Fruit fly (Drosophila melanogaster) whole organism, embryonic: ENCODE data around the gene tipE.
A peak's percentile ranks its signal among the peaks of the same experiment; 100 is the strongest.

Source experiments
- ATbp ChIP-seq: fragments of 200-800 bp; sonication (Bioruptor generic); optimal IDR thresholded peaks from 2 replicates; lab custom pipeline; 2017; ENCODE audit warnings: missing biosample characterization, mild to moderate bottlenecking, missing genetic modification characterization, missing genetic modification reagents
- CG1024 ChIP-seq: fragments of 200-800 bp; sonication (Bioruptor generic); IDR thresholded peaks from 2 replicates; pipeline ENCODE4 v1.3.6; 2022; ENCODE audit warnings: missing biosample characterization, missing genetic modification characterization
- CG10979 ChIP-seq: fragments of 200-800 bp; sonication (Bioruptor generic); optimal IDR thresholded peaks from 2 replicates; lab custom pipeline; 2018; ENCODE audit warnings: missing biosample characterization, mild to moderate bottlenecking, missing genetic modification characterization, moderate library complexity
- CG12104 ChIP-seq: fragments of 200-800 bp; sonication (Bioruptor generic); optimal IDR thresholded peaks from 3 replicates; lab custom pipeline; 2016; ENCODE audit warnings: missing biosample characterization, missing genetic modification characterization
- CG12299 ChIP-seq: fragments of 200-800 bp; sonication (Bioruptor generic); optimal IDR thresholded peaks from 2 replicates; lab custom pipeline; 2018; ENCODE audit warnings: missing biosample characterization, mild to moderate bottlenecking, missing genetic modification characterization
- CG12942 ChIP-seq: fragments of 200-800 bp; sonication (Bioruptor generic); optimal IDR thresholded peaks from 3 replicates; lab custom pipeline; 2016; ENCODE audit warnings: missing biosample characterization, missing genetic modification characterization
- CG14667 ChIP-seq: fragments of 200-800 bp; sonication (Bioruptor generic); IDR thresholded peaks from 2 replicates; pipeline ENCODE4 v1.3.6; 2022; ENCODE audit warnings: missing biosample characterization, missing genetic modification characterization
- CG14710 ChIP-seq: fragments of 200-800 bp; sonication (Bioruptor generic); optimal IDR thresholded peaks from 3 replicates; lab custom pipeline; 2019; ENCODE audit warnings: missing biosample characterization, mild to moderate bottlenecking, missing genetic modification characterization, moderate library complexity
- CG15696 ChIP-seq: fragments of 200-800 bp; sonication (Bioruptor generic); optimal IDR thresholded peaks from 2 replicates; lab custom pipeline; 2019; ENCODE audit warnings: missing biosample characterization, mild to moderate bottlenecking, missing genetic modification characterization, moderate library complexity
- CG1603 ChIP-seq: fragments of 200-800 bp; sonication (Bioruptor generic); optimal IDR thresholded peaks from 2 replicates; lab custom pipeline; 2019; ENCODE audit warnings: missing biosample characterization, mild to moderate bottlenecking, missing genetic modification characterization, moderate library complexity
- CG32772 ChIP-seq: fragments of 200-800 bp; sonication (Bioruptor generic); IDR thresholded peaks from 2 replicates; pipeline ENCODE4 v1.3.6; 2022; ENCODE audit warnings: missing biosample characterization, missing genetic modification characterization
- CG34422 ChIP-seq: fragments of 200-800 bp; sonication (Bioruptor generic); IDR thresholded peaks from 3 replicates; pipeline ENCODE4 v1.3.6; 2022; ENCODE audit warnings: missing biosample characterization, missing genetic modification characterization
- CG3847 ChIP-seq: fragments of 200-800 bp; sonication (Bioruptor generic); IDR thresholded peaks from 2 replicates; pipeline ENCODE4 v1.3.6; 2022; ENCODE audit warnings: missing biosample characterization, missing genetic modification characterization
- CG4282 ChIP-seq: fragments of 200-800 bp; sonication (Bioruptor generic); optimal IDR thresholded peaks from 2 replicates; lab custom pipeline; 2016; ENCODE audit warnings: missing biosample characterization, missing genetic modification characterization
- CG4707 ChIP-seq: fragments of 200-800 bp; sonication (Bioruptor generic); optimal IDR thresholded peaks from 2 replicates; lab custom pipeline; 2018; ENCODE audit warnings: missing biosample characterization, mild to moderate bottlenecking, missing genetic modification characterization, moderate library complexity
- CG6272 ChIP-seq: fragments of 200-800 bp; sonication (Bioruptor generic); IDR thresholded peaks from 2 replicates; pipeline ENCODE4 v1.3.6; 2022; ENCODE audit warnings: missing biosample characterization, missing genetic modification characterization
- CG7928 ChIP-seq: fragments of 200-800 bp; sonication (Bioruptor generic); optimal IDR thresholded peaks from 2 replicates; lab custom pipeline; 2017; ENCODE audit warnings: missing biosample characterization, mild to moderate bottlenecking, missing genetic modification characterization
- CG8290 ChIP-seq, 3 experiments: fragments of 200-800 bp; sonication (Bioruptor generic); optimal IDR thresholded peaks; 2 replicates each; lab custom pipeline; 2016 to 2019; ENCODE audit warnings: missing biosample characterization in 3 of 3, missing genetic modification characterization in 3 of 3, mild to moderate bottlenecking in 2 of 3, moderate library complexity in 1 of 3
- CG8944 ChIP-seq: fragments of 200-800 bp; sonication (Bioruptor generic); optimal IDR thresholded peaks from 3 replicates; lab custom pipeline; 2016; ENCODE audit warnings: missing biosample characterization, missing genetic modification characterization
- CG9817 ChIP-seq: fragments of 200-800 bp; sonication (Bioruptor generic); optimal IDR thresholded peaks from 2 replicates; lab custom pipeline; 2018; ENCODE audit warnings: missing biosample characterization, mild to moderate bottlenecking, missing genetic modification characterization, moderate library complexity
- CG9932 ChIP-seq: fragments of 200-800 bp; sonication (Bioruptor generic); IDR thresholded peaks from 2 replicates; pipeline ENCODE4 v1.3.6; 2022; ENCODE audit warnings: missing biosample characterization, missing genetic modification characterization
- CoRest ChIP-seq: fragments of 200-800 bp; sonication (Bioruptor generic); optimal IDR thresholded peaks from 3 replicates; lab custom pipeline; 2018; ENCODE audit warnings: missing biosample characterization, mild to moderate bottlenecking, missing genetic modification characterization, moderate library complexity
- Doc2 ChIP-seq: fragments of 200-800 bp; sonication (Bioruptor generic); IDR thresholded peaks from 2 replicates; pipeline ENCODE4 v1.3.6; 2022; ENCODE audit warnings: missing biosample characterization, missing genetic modification characterization
- Fer3 ChIP-seq: fragments of 200-800 bp; sonication (Bioruptor generic); optimal IDR thresholded peaks from 2 replicates; lab custom pipeline; 2018; ENCODE audit warnings: missing biosample characterization, mild to moderate bottlenecking, missing genetic modification characterization, moderate library complexity
- Gsc ChIP-seq: fragments of 200-800 bp; sonication (Bioruptor generic); IDR thresholded peaks from 2 replicates; pipeline ENCODE4 v1.3.6; 2022; ENCODE audit warnings: missing biosample characterization, missing genetic modification characterization
- Hsf ChIP-seq: fragments of 200-800 bp; sonication (Bioruptor generic); optimal IDR thresholded peaks from 3 replicates; lab custom pipeline; 2016; ENCODE audit warnings: missing biosample characterization, missing genetic modification characterization
- Kr ChIP-seq: fragments of 200-800 bp; sonication (Bioruptor generic); optimal IDR thresholded peaks from 2 replicates; lab custom pipeline; 2017; ENCODE audit warnings: missing biosample characterization, mild to moderate bottlenecking, missing genetic modification characterization
- Myb ChIP-seq: fragments of 200-800 bp; sonication (Bioruptor generic); optimal IDR thresholded peaks from 2 replicates; lab custom pipeline; 2016; ENCODE audit warnings: missing biosample characterization, missing genetic modification characterization
- NFAT ChIP-seq: fragments of 200-800 bp; sonication (Bioruptor generic); IDR thresholded peaks from 2 replicates; pipeline ENCODE4 v1.3.6; 2022; ENCODE audit warnings: missing biosample characterization, missing genetic modification characterization
- Xbp1 ChIP-seq: fragments of 200-800 bp; sonication (Bioruptor generic); optimal IDR thresholded peaks from 3 replicates; lab custom pipeline; 2016; ENCODE audit warnings: missing biosample characterization, mild to moderate bottlenecking, missing genetic modification characterization
- bsh ChIP-seq, 2 experiments: fragments of 200-800 bp; sonication (Bioruptor generic); optimal IDR thresholded peaks; 2 replicates each; lab custom pipeline; 2017 to 2018; ENCODE audit warnings: mild to moderate bottlenecking in 2 of 2, missing biosample characterization in 2 of 2, missing genetic modification characterization in 2 of 2, moderate library complexity in 1 of 2
- chif ChIP-seq, 2 experiments: fragments of 200-800 bp; sonication (Bioruptor generic); optimal IDR thresholded peaks; 3 replicates each; lab custom pipeline; 2016; ENCODE audit warnings: missing biosample characterization in 2 of 2, missing genetic modification characterization in 2 of 2
- dm ChIP-seq: fragments of 200-800 bp; sonication (Bioruptor generic); optimal IDR thresholded peaks from 3 replicates; lab custom pipeline; 2016; ENCODE audit warnings: missing biosample characterization, missing genetic modification characterization
- dpn ChIP-seq, 2 experiments: fragments of 200-800 bp; sonication (Bioruptor generic); optimal IDR thresholded peaks; 3 replicates each; lab custom pipeline; 2016; ENCODE audit warnings: missing biosample characterization in 2 of 2, missing genetic modification characterization in 2 of 2
- ewg ChIP-seq: fragments of 200-800 bp; sonication (Bioruptor generic); optimal IDR thresholded peaks from 3 replicates; lab custom pipeline; 2017; ENCODE audit warnings: mild to moderate bottlenecking, missing biosample characterization, missing genetic modification reagents, missing genetic modification characterization
- gce ChIP-seq: fragments of 200-800 bp; sonication (Bioruptor generic); IDR thresholded peaks from 3 replicates; pipeline ENCODE4 v1.3.6; 2022; ENCODE audit warnings: missing biosample characterization, missing genetic modification characterization
- gem ChIP-seq: fragments of 200-800 bp; sonication (Bioruptor generic); optimal IDR thresholded peaks from 2 replicates; lab custom pipeline; 2019; ENCODE audit warnings: missing biosample characterization, mild to moderate bottlenecking, missing genetic modification characterization, moderate library complexity
- nerfin-1 ChIP-seq: fragments of 200-800 bp; sonication (Bioruptor generic); optimal IDR thresholded peaks from 3 replicates; lab custom pipeline; 2019; ENCODE audit warnings: missing biosample characterization, mild to moderate bottlenecking, missing genetic modification characterization, moderate library complexity
- pzg ChIP-seq: fragments of 200-800 bp; sonication (Bioruptor generic); optimal IDR thresholded peaks from 3 replicates; lab custom pipeline; 2018; ENCODE audit warnings: missing biosample characterization, mild to moderate bottlenecking, missing genetic modification characterization, moderate library complexity
- ranshi ChIP-seq: fragments of 200-800 bp; sonication (Bioruptor generic); IDR thresholded peaks from 2 replicates; pipeline ENCODE4 v1.3.6; 2022; ENCODE audit warnings: missing biosample characterization, missing genetic modification characterization
- slbo ChIP-seq: fragments of 200-800 bp; sonication (Bioruptor generic); IDR thresholded peaks from 2 replicates; pipeline ENCODE4 v1.3.6; 2022; ENCODE audit warnings: missing biosample characterization, missing genetic modification characterization
- sqz ChIP-seq: fragments of 200-800 bp; sonication (Bioruptor generic); optimal IDR thresholded peaks from 3 replicates; lab custom pipeline; 2018; ENCODE audit warnings: missing biosample characterization, mild to moderate bottlenecking, missing genetic modification characterization
- tin ChIP-seq: fragments of 200-800 bp; sonication (Bioruptor generic); optimal IDR thresholded peaks from 3 replicates; lab custom pipeline; 2016; ENCODE audit warnings: missing biosample characterization, missing genetic modification characterization
- trem ChIP-seq: fragments of 200-800 bp; optimal IDR thresholded peaks from 3 replicates; lab custom pipeline; 2019; ENCODE audit warnings: missing biosample characterization, mild to moderate bottlenecking, missing genetic modification characterization, moderate library complexity
- vvl ChIP-seq: fragments of 200-800 bp; sonication (Bioruptor generic); IDR thresholded peaks from 2 replicates; pipeline ENCODE4 v1.3.6; 2022; ENCODE audit warnings: missing biosample characterization, missing genetic modification characterization
- z ChIP-seq: fragments of 200-800 bp; sonication (Bioruptor generic); IDR thresholded peaks from 3 replicates; pipeline ENCODE4 v1.3.6; 2022; ENCODE audit warnings: missing biosample characterization, missing genetic modification characterization

The tipE gene

DNA sequence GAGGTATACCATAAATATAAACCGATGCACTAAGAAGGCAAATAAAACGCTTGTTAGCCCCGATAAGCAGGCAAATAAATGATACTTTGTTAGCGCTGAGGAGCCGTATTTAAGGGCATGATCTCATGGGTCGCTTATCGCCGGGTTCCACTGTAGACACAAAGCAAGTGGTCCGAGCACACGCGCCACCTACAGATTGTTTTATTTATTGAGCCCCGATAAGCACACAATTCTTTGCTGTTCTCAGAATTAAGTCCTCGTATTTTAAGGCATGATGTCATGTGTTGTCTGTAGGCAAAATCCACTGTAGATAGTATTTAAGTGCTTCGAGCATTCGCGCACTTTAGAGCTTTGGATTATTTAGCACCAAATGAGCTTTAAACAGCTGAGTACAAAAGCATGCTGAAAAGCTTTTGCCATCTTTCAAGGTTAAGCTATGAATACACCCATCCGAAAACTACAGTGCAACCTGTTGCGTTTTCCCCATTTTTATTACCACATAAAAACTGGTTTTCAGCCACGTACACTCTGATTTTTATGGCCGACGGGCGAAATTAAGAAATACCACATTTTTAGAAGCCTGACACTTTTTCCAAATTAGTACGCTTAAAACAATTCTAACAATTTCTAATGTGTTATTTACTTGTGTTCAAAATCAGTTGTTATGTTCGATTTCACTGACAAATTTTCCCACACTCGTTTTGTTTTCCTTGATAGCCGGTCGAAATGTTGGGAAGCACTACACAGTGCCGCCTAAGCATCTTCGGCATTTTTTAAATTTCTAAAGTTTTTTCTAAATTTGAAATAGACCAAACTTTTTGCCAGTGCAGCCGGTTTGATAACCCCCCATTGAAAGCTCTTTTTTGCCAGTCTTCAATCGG, 51.4 kb downstream of the tipE start, which contains the start of gene Sqor (continued):
- TF ChIP-seq Hsf (GFP tag; lab: Kevin White, UChicago), result peak; percentile 89

DNA sequence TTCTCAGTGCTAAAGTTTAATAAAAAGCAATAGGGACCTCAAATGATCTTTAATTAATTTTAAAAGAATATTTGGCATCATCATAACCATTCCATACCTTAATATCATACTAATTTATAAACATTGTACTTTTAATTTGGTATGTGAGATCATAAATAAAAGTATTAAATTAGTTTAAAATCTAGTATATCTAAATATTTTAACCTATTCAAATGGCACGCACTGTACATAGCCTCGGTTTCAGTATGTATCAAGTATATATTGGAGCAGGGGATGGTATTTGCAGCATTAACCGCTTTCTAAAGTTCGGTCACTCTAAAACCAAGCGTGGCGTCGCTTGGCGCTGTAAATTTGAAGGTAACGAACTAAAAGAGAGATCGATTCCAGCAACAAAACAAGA, 54.1 kb downstream of the tipE start, which contains the start of gene pav:
TSS of gene pav (plus strand) at position 307 of the 400 bp plus-strand sequence.
- TF ChIP-seq trem (peak; percentile 61), CG1024 (GFP tag; lab: Robert Waterston, UW) (0 out of 2 replicates have a peak, but pooled peaks have one; percentile 18), gem (tag; lab: Kevin White, UChicago) (no peak), bsh (GFP tag; optimal IDR thresholded peaks at IDR 0.05; lab: Kevin White, UChicago) (peak in 1 of 2 experiments; percentile 41), CoRest (tag; lab: Kevin White, UChicago) (peak; percentile 70), ewg (GFP tag; lab: Kevin White, UChicago) (no peak), Myb (GFP tag; lab: Kevin White, UChicago) (peak; percentile 39), slbo (GFP tag; lab: Robert Waterston, UW) (peak; percentile 40; the same call in 1 of the 2 replicates), CG14667 (GFP tag; lab: Robert Waterston, UW) (peak; percentile 4; the same call in 1 of the 2 replicates), CG1603 (tag; lab: Kevin White, UChicago) (no peak), sqz (GFP tag; lab: Kevin White, UChicago) (no peak), CG4707 (no peak), CG9932 (GFP tag; lab: Robert Waterston, UW) (peak; percentile 53), CG14710 (peak; percentile 65), CG6272 (GFP tag; lab: Robert Waterston, UW) (no peak), CG3847 (peak; percentile 63; the same call in 1 of the 2 replicates), CG10979 (peak; percentile 41), Gsc (no peak), dm (GFP tag; lab: Kevin White, UChicago) (peak; percentile 51), tin (GFP tag; lab: Kevin White, UChicago) (peak; percentile 28), CG15696 (peak; percentile 11), ranshi (GFP tag; lab: Robert Waterston, UW) (peak; percentile 11; the same call in 1 of the 2 replicates), Doc2 (GFP tag; lab: Robert Waterston, UW) (no peak), CG12299 (tag; lab: Kevin White, UChicago) (peak; percentile 6), Kr (no peak), CG34422 (GFP tag; lab: Robert Waterston, UW) (0 out of 3 replicates have a peak, but pooled peaks have one; percentile 29), CG12104 (GFP tag; lab: Kevin White, UChicago) (peak; percentile 18), nerfin-1 (tag; lab: Kevin White, UChicago) (peak; percentile 44), CG8290 (GFP tag; optimal IDR thresholded peaks at IDR 0.05; lab: Kevin White, UChicago) (no peak), CG8290 (tag; optimal IDR thresholded peaks at IDR 0.05; lab: Kevin White, UChicago) (no peak), CG12942 (GFP tag; lab: Kevin White, UChicago) (no peak), CG4282 (GFP tag; lab: Kevin White, UChicago) (no peak), dpn (GFP tag; optimal IDR thresholded peaks at IDR 0.05; lab: Kevin White, UChicago) (peak in 1 of 2 experiments; percentile 55), gce (GFP tag; lab: Robert Waterston, UW) (no peak), chif (GFP tag; optimal IDR thresholded peaks at IDR 0.05; lab: Kevin White, UChicago) (no peak), CG7928 (no peak), z (GFP tag; lab: Robert Waterston, UW) (no peak), Fer3 (tag; lab: Kevin White, UChicago) (no peak), pzg (peak; percentile 77), CG32772 (GFP tag; lab: Robert Waterston, UW) (0 out of 2 replicates have a peak, but pooled peaks have one; percentile 27), Xbp1 (peak; percentile 40), CG8944 (no peak), ATbp (GFP tag; lab: Kevin White, UChicago) (no peak), vvl (GFP tag; lab: Robert Waterston, UW) (peak; percentile 70), NFAT (GFP tag; lab: Robert Waterston, UW) (peak; percentile 19; the same call in 1 of the 2 replicates), CG9817 (tag; lab: Kevin White, UChicago) (peak; percentile 50)
